Worm (Caenorhabditis elegans): Measurements from ENCODE around the gene trf-1.

DNA sequence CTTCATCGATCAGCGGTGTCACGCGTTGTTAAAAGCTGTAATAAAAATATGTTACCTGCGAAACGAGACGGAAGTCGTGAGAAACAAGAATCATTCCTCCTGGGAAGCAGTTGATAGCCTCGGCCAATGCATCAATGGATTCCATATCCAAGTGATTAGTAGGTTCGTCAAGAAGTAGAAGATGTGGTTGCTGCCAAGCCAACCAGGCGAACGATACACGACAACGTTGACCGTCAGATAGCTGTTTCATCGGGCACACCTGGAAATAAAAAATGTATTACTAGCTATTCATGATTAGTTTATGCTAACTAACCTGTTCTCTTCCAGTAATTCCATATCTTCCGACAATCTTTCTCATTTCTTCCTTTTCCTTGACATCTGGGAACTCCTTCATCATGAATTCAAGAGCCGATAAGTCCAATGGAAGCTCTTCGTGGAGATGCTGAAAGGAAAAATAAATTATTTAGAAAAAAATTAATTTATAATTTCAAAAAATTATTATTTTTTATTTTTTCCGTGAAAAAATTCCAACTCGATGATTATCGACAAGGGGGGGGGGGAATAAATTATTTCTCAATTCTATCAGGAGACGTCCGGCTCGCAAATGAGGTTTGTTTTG lies 28.8 kb downstream of the trf-1 start, which contains the start of gene tag-164:
- TF ChIP-seq hrde-1 (tag; optimal IDR thresholded peaks at IDR 0.05; ENCODE audit: borderline replicate concordance) (no peak), dpl-1 (GFP tag; optimal IDR thresholded peaks at IDR 0.05) (no peak), dpff-1 (tag; optimal IDR thresholded peaks at IDR 0.05) (no peak), ama-1 (optimal IDR thresholded peaks at IDR 0.05) (no peak), ama-1 (GFP tag; optimal IDR thresholded peaks at IDR 0.05) (no peak), nfya-2 (GFP tag; IDR thresholded peaks at IDR 0.05) (no peak)
